4 fruit fly cellular contexts compared by ENCODE assay signal in genomic region chr3R:23933684-23934575, dm6.
TF ChIP-seq lines count a peak whose summit lies in the region.

Gene CG5854, plus strand, starts transcription at chr3R:23933912.

TF ChIP-seq in whole organism, adult, 20 proteins besides CTCF, POLR2A, EP300 and RAD21 (continued from another document):
- TF ChIP-seq CG11617 (GFP tag; optimal IDR thresholded peaks at IDR 0.05; lab: Kevin White, UChicago) (peak; percentile 58), CG1620 (GFP tag; optimal IDR thresholded peaks at IDR 0.05; lab: Kevin White, UChicago) (no peak)

TF ChIP-seq in whole organism, embryonic, 481 proteins besides CTCF, POLR2A, EP300 and RAD21 (continued from another document and continues in another):
- peak; percentile 48 for TF ChIP-seq Sry-δ (GFP tag; optimal IDR thresholded peaks at IDR 0.05; lab: Kevin White, UChicago)
- no peak for TF ChIP-seq ac (GFP tag; optimal IDR thresholded peaks at IDR 0.05; lab: Kevin White, UChicago)
- no peak for TF ChIP-seq CG17612 (GFP tag; IDR thresholded peaks at IDR 0.05; lab: Robert Waterston, UW)
- TF ChIP-seq crp (GFP tag; optimal IDR thresholded peaks at IDR 0.05; lab: Kevin White, UChicago), result no peak
- TF ChIP-seq BEAF-32 (GFP tag; optimal IDR thresholded peaks at IDR 0.05; lab: Kevin White, UChicago), result peak; percentile 52
- peak; percentile 81 for TF ChIP-seq az2 (GFP tag; optimal IDR thresholded peaks at IDR 0.05; lab: Kevin White, UChicago)
- peak; percentile 11 for TF ChIP-seq zen (tag; optimal IDR thresholded peaks at IDR 0.05; lab: Kevin White, UChicago)
- TF ChIP-seq CG10321 (GFP tag; IDR thresholded peaks at IDR 0.05; lab: Robert Waterston, UW), result peak; percentile 59
- no peak for TF ChIP-seq CG6175 (GFP tag; IDR thresholded peaks at IDR 0.05; lab: Robert Waterston, UW)
- peak; percentile 71 for TF ChIP-seq CG31441 (GFP tag; IDR thresholded peaks at IDR 0.05; lab: Robert Waterston, UW)
- no peak for TF ChIP-seq fru (optimal IDR thresholded peaks at IDR 0.05; lab: Kevin White, UChicago)
- peak; percentile 75 for TF ChIP-seq CG6813 (GFP tag; optimal IDR thresholded peaks at IDR 0.05; lab: Kevin White, UChicago)
- TF ChIP-seq CG32767 (GFP tag; IDR thresholded peaks at IDR 0.05; lab: Robert Waterston, UW), result 0 out of 2 replicates have a peak, but pooled peaks have one; percentile 42
- TF ChIP-seq Dll (GFP tag; IDR thresholded peaks at IDR 0.05; lab: Robert Waterston, UW; ENCODE audit: partially characterized antibody), result peak; percentile 43; the same call in 1 of the 4 replicates
- peak; percentile 36 for TF ChIP-seq stwl (tag; optimal IDR thresholded peaks at IDR 0.05; lab: Kevin White, UChicago)
- TF ChIP-seq Side (GFP tag; optimal IDR thresholded peaks at IDR 0.05; lab: Kevin White, UChicago), result peak; percentile 73
- TF ChIP-seq ab (GFP tag; optimal IDR thresholded peaks at IDR 0.05; lab: Kevin White, UChicago), result peak; percentile 16
- peak; percentile 68 for TF ChIP-seq Atf-2 (GFP tag; optimal IDR thresholded peaks at IDR 0.05; lab: Kevin White, UChicago)
- TF ChIP-seq pfk (GFP tag; optimal IDR thresholded peaks at IDR 0.05; lab: Kevin White, UChicago), result no peak
- no peak for TF ChIP-seq CG16779 (GFP tag; IDR thresholded peaks at IDR 0.05; lab: Robert Waterston, UW)
- peak; percentile 55 for TF ChIP-seq CG17802 (tag; optimal IDR thresholded peaks at IDR 0.05; lab: Kevin White, UChicago)
- peak; percentile 26 for TF ChIP-seq fu2 (GFP tag; optimal IDR thresholded peaks at IDR 0.05; lab: Kevin White, UChicago)
- peak; percentile 35; the same call in 1 of the 2 replicates for TF ChIP-seq danr (GFP tag; IDR thresholded peaks at IDR 0.05; lab: Robert Waterston, UW)
- peak; percentile 77 for TF ChIP-seq CG11456 (GFP tag; IDR thresholded peaks at IDR 0.05; lab: Robert Waterston, UW)
- peak; percentile 68; the same call in 2 of the 4 replicates for TF ChIP-seq Gug (GFP tag; IDR thresholded peaks at IDR 0.05; lab: Robert Waterston, UW)
- peak; percentile 66 for TF ChIP-seq MTF-1 (GFP tag; optimal IDR thresholded peaks at IDR 0.05; lab: Kevin White, UChicago; ENCODE audit: borderline replicate concordance)
- peak; percentile 73 for TF ChIP-seq CG7556 (GFP tag; optimal IDR thresholded peaks at IDR 0.05; lab: Kevin White, UChicago)
- peak; percentile 62; the same call in 1 of the 2 replicates for TF ChIP-seq CG14441 (GFP tag; IDR thresholded peaks at IDR 0.05; lab: Robert Waterston, UW)
- peak; percentile 12 for TF ChIP-seq NK7.1 (GFP tag; optimal IDR thresholded peaks at IDR 0.05; lab: Kevin White, UChicago)
- TF ChIP-seq Doc2 (GFP tag; IDR thresholded peaks at IDR 0.05; lab: Robert Waterston, UW), result no peak
- peak; percentile 86 for TF ChIP-seq CG18599 (GFP tag; optimal IDR thresholded peaks at IDR 0.05; lab: Kevin White, UChicago)
- TF ChIP-seq TFAM (GFP tag; optimal IDR thresholded peaks at IDR 0.05; lab: Kevin White, UChicago), result no peak
- peak; percentile 64 for TF ChIP-seq tx (GFP tag; optimal IDR thresholded peaks at IDR 0.05; lab: Kevin White, UChicago)
- TF ChIP-seq Stat92E (GFP tag; optimal IDR thresholded peaks at IDR 0.05; lab: Kevin White, UChicago), result peak in 1 of 3 experiments; percentile 74
- peak; percentile 57 for TF ChIP-seq nau (GFP tag; optimal IDR thresholded peaks at IDR 0.05; lab: Kevin White, UChicago)
- peak; percentile 84 for TF ChIP-seq Xrp1 (GFP tag; IDR thresholded peaks at IDR 0.05; lab: Robert Waterston, UW)
- peak; percentile 74 for TF ChIP-seq Antp (GFP tag; optimal IDR thresholded peaks at IDR 0.05; lab: Kevin White, UChicago)
- peak in 1 of 2 experiments; percentile 18 for TF ChIP-seq Hr78 (GFP tag; optimal IDR thresholded peaks at IDR 0.05; lab: Kevin White, UChicago)
- 0 out of 3 replicates have a peak, but pooled peaks have one; percentile 19 for TF ChIP-seq mld (GFP tag; IDR thresholded peaks at IDR 0.05; lab: Robert Waterston, UW; ENCODE audit: partially characterized antibody)
- TF ChIP-seq Myb (GFP tag; optimal IDR thresholded peaks at IDR 0.05; lab: Kevin White, UChicago), result peak; percentile 33
- TF ChIP-seq Bdp1 (GFP tag; optimal IDR thresholded peaks at IDR 0.05; lab: Kevin White, UChicago), result no peak

TF ChIP-seq in whole organism, prepupa, 60 proteins besides CTCF, POLR2A, EP300 and RAD21 (continued from another document):
- TF ChIP-seq CG15336 (GFP tag; IDR thresholded peaks at IDR 0.05; lab: Robert Waterston, UW), result peak; percentile 99
- TF ChIP-seq CG6276 (GFP tag; optimal IDR thresholded peaks at IDR 0.05; lab: Kevin White, UChicago), result peak; percentile 98
- peak; percentile 98 for TF ChIP-seq achi (GFP tag; optimal IDR thresholded peaks at IDR 0.05; lab: Kevin White, UChicago)
- TF ChIP-seq CG16779 (tag; optimal IDR thresholded peaks at IDR 0.05; lab: Kevin White, UChicago), result peak; percentile 96
- TF ChIP-seq OdsH (GFP tag; optimal IDR thresholded peaks at IDR 0.05; lab: Kevin White, UChicago), result peak; percentile 98
- peak; percentile 96 for TF ChIP-seq Gug (GFP tag; IDR thresholded peaks at IDR 0.05; lab: Robert Waterston, UW)
- TF ChIP-seq CG4318 (GFP tag; optimal IDR thresholded peaks at IDR 0.05; lab: Kevin White, UChicago), result peak; percentile 92
- peak; percentile 97 for TF ChIP-seq Hr39 (GFP tag; optimal IDR thresholded peaks at IDR 0.05; lab: Kevin White, UChicago)
- peak; percentile 94 for TF ChIP-seq Ets21C (GFP tag; optimal IDR thresholded peaks at IDR 0.05; lab: Kevin White, UChicago)
- TF ChIP-seq topi (GFP tag; optimal IDR thresholded peaks at IDR 0.05; lab: Kevin White, UChicago), result peak; percentile 96
- peak; percentile 96 for TF ChIP-seq Ets96B (tag; optimal IDR thresholded peaks at IDR 0.05; lab: Kevin White, UChicago)
- peak; percentile 96 for TF ChIP-seq CG34406 (GFP tag; optimal IDR thresholded peaks at IDR 0.05; lab: Kevin White, UChicago)
- TF ChIP-seq CG8632 (GFP tag; optimal IDR thresholded peaks at IDR 0.05; lab: Kevin White, UChicago), result peak; percentile 96
- TF ChIP-seq CG6808 (GFP tag; optimal IDR thresholded peaks at IDR 0.05; lab: Kevin White, UChicago), result peak; percentile 94
- TF ChIP-seq lz (GFP tag; optimal IDR thresholded peaks at IDR 0.05; lab: Kevin White, UChicago), result peak; percentile 96
- TF ChIP-seq eg (GFP tag; IDR thresholded peaks at IDR 0.05; lab: Robert Waterston, UW), result peak; percentile 99
- peak; percentile 97 for TF ChIP-seq CG8119 (GFP tag; IDR thresholded peaks at IDR 0.05; lab: Robert Waterston, UW)
- TF ChIP-seq CG6163 (GFP tag; IDR thresholded peaks at IDR 0.05; lab: Robert Waterston, UW), result peak; percentile 99
- TF ChIP-seq Eip75B (GFP tag; optimal IDR thresholded peaks at IDR 0.05; lab: Kevin White, UChicago), result peak; percentile 97
- peak; percentile 97 for TF ChIP-seq Met (GFP tag; optimal IDR thresholded peaks at IDR 0.05; lab: Kevin White, UChicago)
- TF ChIP-seq Hr4 (GFP tag; optimal IDR thresholded peaks at IDR 0.05; lab: Kevin White, UChicago), result peak; percentile 97
- peak; percentile 96 for TF ChIP-seq CG32006 (GFP tag; optimal IDR thresholded peaks at IDR 0.05; lab: Kevin White, UChicago)
- peak; percentile 92 for TF ChIP-seq CG3032 (tag; optimal IDR thresholded peaks at IDR 0.05; lab: Kevin White, UChicago)
- TF ChIP-seq CG11294 (GFP tag; IDR thresholded peaks at IDR 0.05; lab: Robert Waterston, UW), result peak; percentile 96
- peak; percentile 96 for TF ChIP-seq CG11762 (GFP tag; optimal IDR thresholded peaks at IDR 0.05; lab: Kevin White, UChicago; ENCODE audit: insufficient read depth)
- TF ChIP-seq Eip93F (GFP tag; optimal IDR thresholded peaks at IDR 0.05; lab: Kevin White, UChicago), result no peak
- TF ChIP-seq vri (GFP tag; optimal IDR thresholded peaks at IDR 0.05; lab: Kevin White, UChicago), result peak; percentile 96
- peak; percentile 99 for TF ChIP-seq net (GFP tag; optimal IDR thresholded peaks at IDR 0.05; lab: Kevin White, UChicago)
- TF ChIP-seq CG31627 (GFP tag; optimal IDR thresholded peaks at IDR 0.05; lab: Kevin White, UChicago), result peak; percentile 97
- peak; percentile 96 for TF ChIP-seq salr (GFP tag; optimal IDR thresholded peaks at IDR 0.05; lab: Kevin White, UChicago)
- no peak for TF ChIP-seq fd85E (GFP tag; optimal IDR thresholded peaks at IDR 0.05; lab: Kevin White, UChicago)
- peak; percentile 97 for TF ChIP-seq Sox102F (GFP tag; optimal IDR thresholded peaks at IDR 0.05; lab: Kevin White, UChicago)
- peak; percentile 98 for TF ChIP-seq Sox14 (GFP tag; optimal IDR thresholded peaks at IDR 0.05; lab: Kevin White, UChicago)
- TF ChIP-seq dsx (GFP tag; optimal IDR thresholded peaks at IDR 0.05; lab: Kevin White, UChicago; ENCODE audit: poor library complexity, severe bottlenecking), result peak; percentile 93
- TF ChIP-seq CG7368 (GFP tag; optimal IDR thresholded peaks at IDR 0.05; lab: Kevin White, UChicago), result peak; percentile 98
- peak; percentile 94 for TF ChIP-seq fd59A (GFP tag; optimal IDR thresholded peaks at IDR 0.05; lab: Kevin White, UChicago)
- peak; percentile 98 for TF ChIP-seq svp (GFP tag; lab: Kevin White, UChicago)
- TF ChIP-seq Blimp-1 (GFP tag; optimal IDR thresholded peaks at IDR 0.05; lab: Kevin White, UChicago), result peak; percentile 72
- TF ChIP-seq CG10669 (GFP tag; optimal IDR thresholded peaks at IDR 0.05; lab: Kevin White, UChicago), result peak; percentile 93
- TF ChIP-seq CG6854 (GFP tag; optimal IDR thresholded peaks at IDR 0.05; lab: Kevin White, UChicago), result peak; percentile 87

TF ChIP-seq in whole organism, wandering third instar larva, 38 proteins besides CTCF, POLR2A, EP300 and RAD21 (continued from another document):
- TF ChIP-seq brk (GFP tag; optimal IDR thresholded peaks at IDR 0.05; lab: Kevin White, UChicago) (no peak), dmrt93B (GFP tag; optimal IDR thresholded peaks at IDR 0.05; lab: Kevin White, UChicago) (peak; percentile 79), ey (GFP tag; optimal IDR thresholded peaks at IDR 0.05; lab: Kevin White, UChicago) (peak; percentile 97), CrebA (GFP tag; optimal IDR thresholded peaks at IDR 0.05; lab: Kevin White, UChicago; ENCODE audit: borderline replicate concordance) (no peak), CG32264 (GFP tag; optimal IDR thresholded peaks at IDR 0.05; lab: Kevin White, UChicago) (peak; percentile 92), pan (optimal IDR thresholded peaks at IDR 0.05; lab: Kevin White, UChicago) (no peak), jim (GFP tag; optimal IDR thresholded peaks at IDR 0.05; lab: Kevin White, UChicago) (peak; percentile 35), Mio (GFP tag; optimal IDR thresholded peaks at IDR 0.05; lab: Kevin White, UChicago) (peak; percentile 77), dl (GFP tag; optimal IDR thresholded peaks at IDR 0.05; lab: Kevin White, UChicago; ENCODE audit: insufficient read depth in 1 of 2, partially characterized antibody in 2 of 2) (no peak), Dfd (GFP tag; optimal IDR thresholded peaks at IDR 0.05; lab: Kevin White, UChicago) (no peak), Sp1 (GFP tag; optimal IDR thresholded peaks at IDR 0.05; lab: Kevin White, UChicago) (peak; percentile 93), Jra (GFP tag; optimal IDR thresholded peaks at IDR 0.05; lab: Kevin White, UChicago) (peak; percentile 50), woc (GFP tag; optimal IDR thresholded peaks at IDR 0.05; lab: Kevin White, UChicago) (peak; percentile 82), Abd-B (GFP tag; optimal IDR thresholded peaks at IDR 0.05; lab: Kevin White, UChicago) (no peak), CG9705 (GFP tag; optimal IDR thresholded peaks at IDR 0.05; lab: Kevin White, UChicago) (peak; percentile 73), rgr (GFP tag; optimal IDR thresholded peaks at IDR 0.05; lab: Kevin White, UChicago) (peak; percentile 98)
